Fruit fly (Drosophila melanogaster) whole organism, embryonic: Measurements from ENCODE around the gene CG3598.

Experiments used
- Atf3 ChIP-seq: fragments of 200-800 bp; sonication (Bioruptor generic); optimal IDR thresholded peaks from 3 replicates; lab custom pipeline; 2016; ENCODE audit warnings: missing biosample characterization, missing genetic modification characterization
- Atf6 ChIP-seq: fragments of 200-800 bp; sonication (Bioruptor generic); IDR thresholded peaks from 2 replicates; pipeline ENCODE4 v1.3.6; 2022; ENCODE audit warnings: missing biosample characterization, missing genetic modification characterization
- Awh ChIP-seq: fragments of 200-800 bp; sonication (Bioruptor generic); IDR thresholded peaks from 2 replicates; pipeline ENCODE4, ENCODE4 v1.3.6; 2022; ENCODE audit warnings: missing biosample characterization, missing genetic modification characterization
- Bdp1 ChIP-seq: fragments of 200-800 bp; sonication (Bioruptor generic); optimal IDR thresholded peaks from 3 replicates; lab custom pipeline; 2016; ENCODE audit warnings: missing biosample characterization, missing genetic modification characterization
- C15 ChIP-seq: fragments of 200-800 bp; sonication (Bioruptor generic); IDR thresholded peaks from 3 replicates; pipeline ENCODE4 v1.3.6; 2022; ENCODE audit warnings: missing biosample characterization, missing genetic modification characterization
- CG10366 ChIP-seq: fragments of 200-800 bp; sonication (Bioruptor generic); IDR thresholded peaks from 2 replicates; pipeline ENCODE4 v1.3.6; 2022; ENCODE audit warnings: missing biosample characterization, missing genetic modification characterization
- CG12391 ChIP-seq: fragments of 200-800 bp; sonication (Bioruptor generic); optimal IDR thresholded peaks from 3 replicates; lab custom pipeline; 2018; ENCODE audit warnings: missing biosample characterization, mild to moderate bottlenecking, missing genetic modification characterization, moderate library complexity
- CG12659 ChIP-seq: fragments of 200-800 bp; sonication (Bioruptor generic); optimal IDR thresholded peaks from 3 replicates; lab custom pipeline; 2017; ENCODE audit warnings: mild to moderate bottlenecking, missing biosample characterization, missing genetic modification reagents, missing genetic modification characterization
- CG13287 ChIP-seq: fragments of 200-800 bp; sonication (Bioruptor generic); IDR thresholded peaks from 2 replicates; pipeline ENCODE4 v1.3.6; 2022; ENCODE audit warnings: missing biosample characterization, missing genetic modification characterization; ENCODE audit not compliant: partially characterized antibody
- CG15479 ChIP-seq: fragments of 200-800 bp; sonication (Bioruptor generic); optimal IDR thresholded peaks from 3 replicates; lab custom pipeline; 2019; ENCODE audit warnings: missing biosample characterization, mild to moderate bottlenecking, missing genetic modification characterization, moderate library complexity
- CG16815 ChIP-seq: fragments of 200-800 bp; sonication (Bioruptor generic); optimal IDR thresholded peaks from 3 replicates; lab custom pipeline; 2017; ENCODE audit warnings: missing biosample characterization, mild to moderate bottlenecking, missing genetic modification characterization
- CG2120 ChIP-seq: fragments of 200-800 bp; sonication (Bioruptor generic); optimal IDR thresholded peaks from 3 replicates; lab custom pipeline; 2016; ENCODE audit warnings: missing biosample characterization, missing genetic modification characterization
- CG30020 ChIP-seq: fragments of 200-800 bp; optimal IDR thresholded peaks from 2 replicates; lab custom pipeline; 2019; ENCODE audit warnings: missing biosample characterization, mild to moderate bottlenecking, missing genetic modification characterization, moderate library complexity
- CG3163 ChIP-seq: fragments of 200-800 bp; sonication (Bioruptor generic); optimal IDR thresholded peaks from 3 replicates; lab custom pipeline; 2016; ENCODE audit warnings: missing biosample characterization, missing genetic modification characterization
- CG33213 ChIP-seq: fragments of 200-800 bp; sonication (Bioruptor generic); optimal IDR thresholded peaks from 3 replicates; lab custom pipeline; 2016; ENCODE audit warnings: missing biosample characterization, missing genetic modification characterization
- CG3838 ChIP-seq: fragments of 200-800 bp; sonication (Bioruptor generic); optimal IDR thresholded peaks from 3 replicates; lab custom pipeline; 2016; ENCODE audit warnings: missing biosample characterization, missing genetic modification characterization
- CG3995 ChIP-seq: fragments of 200-800 bp; sonication (Bioruptor generic); optimal IDR thresholded peaks from 3 replicates; lab custom pipeline; 2016; ENCODE audit warnings: missing biosample characterization, missing genetic modification characterization
- CG4854 ChIP-seq: fragments of 200-800 bp; sonication (Bioruptor generic); optimal IDR thresholded peaks from 2 replicates; lab custom pipeline; 2016; ENCODE audit warnings: missing biosample characterization, missing genetic modification characterization, inconsistent platforms
- CG6175 ChIP-seq: fragments of 200-800 bp; sonication (Bioruptor generic); IDR thresholded peaks from 3 replicates; pipeline ENCODE4 v1.3.6; 2022; ENCODE audit warnings: missing biosample characterization, missing genetic modification characterization
- CG8478 ChIP-seq: fragments of >200 bp; optimal IDR thresholded peaks from 2 replicates; lab custom pipeline; 2018
- Camta ChIP-seq: fragments of 200-800 bp; sonication (Bioruptor generic); optimal IDR thresholded peaks from 2 replicates; lab custom pipeline; 2016; ENCODE audit warnings: missing biosample characterization, missing genetic modification characterization
- Dad ChIP-seq: fragments of 200-800 bp; sonication (Bioruptor generic); optimal IDR thresholded peaks from 3 replicates; lab custom pipeline; 2016; ENCODE audit warnings: missing biosample characterization, missing genetic modification characterization
- Gug ChIP-seq: fragments of 200-800 bp; sonication (Bioruptor generic); IDR thresholded peaks from 4 replicates; pipeline ENCODE4 v1.3.6; 2022; ENCODE audit warnings: missing biosample characterization, missing genetic modification characterization
- Lim3 ChIP-seq: fragments of 200-800 bp; sonication (Bioruptor generic); IDR thresholded peaks from 2 replicates; pipeline ENCODE4 v1.3.6; 2022; ENCODE audit warnings: missing biosample characterization, missing genetic modification characterization
- Lpt ChIP-seq: fragments of >200 bp; optimal IDR thresholded peaks from 2 replicates; lab custom pipeline; 2018; ENCODE audit warnings: missing biosample characterization, missing genetic modification characterization
- MBD-R2 ChIP-seq: fragments of 200-800 bp; sonication (Bioruptor generic); IDR thresholded peaks from 2 replicates; pipeline ENCODE4 v1.3.6; 2022; ENCODE audit warnings: missing biosample characterization, missing genetic modification characterization
- Optix ChIP-seq: fragments of 200-800 bp; sonication (Bioruptor generic); IDR thresholded peaks from 3 replicates; pipeline ENCODE4 v1.3.6; 2022; ENCODE audit warnings: missing biosample characterization, missing genetic modification characterization
- Ptx1 ChIP-seq: fragments of 200-800 bp; sonication (Bioruptor generic); IDR thresholded peaks from 2 replicates; pipeline ENCODE4 v1.3.6; 2022; ENCODE audit warnings: missing biosample characterization, missing genetic modification characterization
- Scr ChIP-seq: fragments of 200-800 bp; sonication (Bioruptor generic); IDR thresholded peaks from 2 replicates; pipeline ENCODE4 v1.3.6; 2022; ENCODE audit warnings: missing biosample characterization, missing genetic modification characterization; ENCODE audit not compliant: partially characterized antibody
- Sox100B ChIP-seq: fragments of 200-800 bp; sonication (Bioruptor generic); optimal IDR thresholded peaks from 3 replicates; lab custom pipeline; 2018; ENCODE audit warnings: missing biosample characterization, mild to moderate bottlenecking, missing genetic modification characterization
- Usf ChIP-seq: fragments of 200-800 bp; sonication (Bioruptor generic); optimal IDR thresholded peaks from 2 replicates; lab custom pipeline; 2017; ENCODE audit warnings: missing genotype, missing biosample characterization, missing genetic modification characterization
- aop ChIP-seq: fragments of 200-800 bp; sonication (Bioruptor generic); IDR thresholded peaks from 2 replicates; pipeline ENCODE4 v1.3.6; 2022; ENCODE audit warnings: missing biosample characterization, missing genetic modification characterization
- ap ChIP-seq: fragments of 200-800 bp; sonication (Bioruptor generic); IDR thresholded peaks from 2 replicates; pipeline ENCODE4 v1.3.6; 2022; ENCODE audit warnings: missing biosample characterization, missing genetic modification characterization
- chn ChIP-seq: fragments of 200-800 bp; sonication (Bioruptor generic); optimal IDR thresholded peaks from 2 replicates; lab custom pipeline; 2016; ENCODE audit warnings: missing biosample characterization, missing genetic modification characterization
- dati ChIP-seq: fragments of 200-800 bp; sonication (Bioruptor generic); IDR thresholded peaks from 2 replicates; pipeline ENCODE4 v1.3.6; 2022; ENCODE audit warnings: missing biosample characterization, missing genetic modification characterization
- fd102C ChIP-seq: fragments of 200-800 bp; sonication (Bioruptor generic); optimal IDR thresholded peaks from 2 replicates; lab custom pipeline; 2018; ENCODE audit warnings: missing biosample characterization, mild to moderate bottlenecking, missing genetic modification characterization, moderate library complexity
- fd96Cb ChIP-seq: fragments of 200-800 bp; sonication (Bioruptor generic); optimal IDR thresholded peaks from 2 replicates; lab custom pipeline; 2018; ENCODE audit warnings: missing biosample characterization, mild to moderate bottlenecking, missing genetic modification characterization, moderate library complexity
- ftz-f1 ChIP-seq: fragments of 200-800 bp; sonication (Bioruptor generic); optimal IDR thresholded peaks from 2 replicates; lab custom pipeline; 2016; ENCODE audit warnings: missing biosample characterization, missing genetic modification characterization
- gcm ChIP-seq: fragments of 200-800 bp; sonication (Bioruptor generic); optimal IDR thresholded peaks from 2 replicates; lab custom pipeline; 2019; ENCODE audit warnings: missing biosample characterization, mild to moderate bottlenecking, missing genetic modification characterization, moderate library complexity
- gfzf ChIP-seq: fragments of 200-800 bp; sonication (Bioruptor generic); optimal IDR thresholded peaks from 2 replicates; lab custom pipeline; 2016; ENCODE audit warnings: missing biosample characterization, mild to moderate bottlenecking, missing genetic modification characterization, moderate library complexity
- gro ChIP-seq: fragments of 200-800 bp; sonication (Bioruptor generic); optimal IDR thresholded peaks from 2 replicates; lab custom pipeline; 2016; ENCODE audit warnings: missing biosample characterization, missing genetic modification characterization
- lmd ChIP-seq: fragments of 200-800 bp; sonication (Bioruptor generic); IDR thresholded peaks from 2 replicates; pipeline ENCODE4 v1.3.6; 2022; ENCODE audit warnings: missing biosample characterization, missing genetic modification characterization
- mam ChIP-seq: fragments of 200-800 bp; sonication (Bioruptor generic); optimal IDR thresholded peaks from 3 replicates; lab custom pipeline; 2016; ENCODE audit warnings: missing biosample characterization, missing genetic modification characterization
- pfk ChIP-seq: fragments of 200-800 bp; sonication (Bioruptor generic); optimal IDR thresholded peaks from 2 replicates; lab custom pipeline; 2018; ENCODE audit warnings: missing biosample characterization, mild to moderate bottlenecking, missing genetic modification characterization, moderate library complexity
- pita ChIP-seq: fragments of 200-800 bp; sonication (Bioruptor generic); optimal IDR thresholded peaks from 2 replicates; lab custom pipeline; 2017; ENCODE audit warnings: missing biosample characterization, mild to moderate bottlenecking, missing genetic modification characterization
- psq ChIP-seq: fragments of 200-800 bp; sonication (Bioruptor generic); optimal IDR thresholded peaks from 2 replicates; lab custom pipeline; 2017; ENCODE audit warnings: missing biosample characterization, missing genetic modification characterization
- sd ChIP-seq: fragments of 200-800 bp; sonication (Bioruptor generic); optimal IDR thresholded peaks from 3 replicates; lab custom pipeline; 2018; ENCODE audit warnings: missing biosample characterization, mild to moderate bottlenecking, missing genetic modification characterization, moderate library complexity
- sens ChIP-seq: fragments of 200-800 bp; sonication (Bioruptor generic); peaks from one replicate; lab custom pipeline; 2016; ENCODE audit warnings: missing biosample characterization, missing genetic modification characterization
- sisA ChIP-seq: fragments of 200-800 bp; sonication (Bioruptor generic); IDR thresholded peaks from 2 replicates; pipeline ENCODE4 v1.3.6; 2022; ENCODE audit warnings: missing biosample characterization, missing genetic modification characterization
- sna ChIP-seq: fragments of 200-800 bp; sonication (Bioruptor generic); IDR thresholded peaks from 2 replicates; pipeline ENCODE4 v1.3.6; 2022; ENCODE audit warnings: missing biosample characterization, missing genetic modification characterization; ENCODE audit not compliant: partially characterized antibody
- unc-4 ChIP-seq: fragments of 200-800 bp; sonication (Bioruptor generic); IDR thresholded peaks from 2 replicates; pipeline ENCODE4 v1.3.6; 2022; ENCODE audit warnings: missing biosample characterization, missing genetic modification characterization; ENCODE audit not compliant: partially characterized antibody
- vvl ChIP-seq: fragments of 200-800 bp; sonication (Bioruptor generic); IDR thresholded peaks from 2 replicates; pipeline ENCODE4 v1.3.6; 2022; ENCODE audit warnings: missing biosample characterization, missing genetic modification characterization
- zfh2 ChIP-seq: fragments of 200-800 bp; sonication (Bioruptor generic); optimal IDR thresholded peaks from 2 replicates; lab custom pipeline; 2016; ENCODE audit warnings: missing biosample characterization, missing genetic modification characterization

The CG3598 gene

dm6 chrX:2951637-2952036, 14.8 kb downstream of the CG3598 start (continued):
- no peak for TF ChIP-seq CG6175 (GFP tag; lab: Robert Waterston, UW)
- no peak for TF ChIP-seq Bdp1 (GFP tag; lab: Kevin White, UChicago)
- no peak for TF ChIP-seq dati (GFP tag; lab: Robert Waterston, UW)
- no peak for TF ChIP-seq CG3995 (GFP tag; lab: Kevin White, UChicago)
- TF ChIP-seq ap (GFP tag; lab: Robert Waterston, UW) = no peak
- no peak for TF ChIP-seq pfk
- TF ChIP-seq Dad (GFP tag; lab: Kevin White, UChicago) = no peak
- peak; percentile 49 for TF ChIP-seq sens (GFP tag; lab: Kevin White, UChicago)
- peak; percentile 18 for TF ChIP-seq Sox100B (GFP tag; lab: Kevin White, UChicago)
- TF ChIP-seq gro (GFP tag; lab: Kevin White, UChicago) = no peak
- TF ChIP-seq CG3163 = no peak
- no peak for TF ChIP-seq aop
- no peak for TF ChIP-seq chn
- no peak for TF ChIP-seq pita (GFP tag; lab: Kevin White, UChicago)
- 0 out of 2 replicates have a peak, but pooled peaks have one; percentile 18 for TF ChIP-seq vvl
- TF ChIP-seq psq (GFP tag; lab: Kevin White, UChicago) = no peak
- no peak for TF ChIP-seq Lpt
- peak; percentile 46 for TF ChIP-seq fd96Cb (tag; lab: Kevin White, UChicago)
- TF ChIP-seq CG16815 (GFP tag; lab: Kevin White, UChicago) = no peak
- TF ChIP-seq Optix (GFP tag; lab: Robert Waterston, UW) = no peak
- TF ChIP-seq sd (tag; lab: Kevin White, UChicago) = no peak
- no peak for TF ChIP-seq MBD-R2
- peak; percentile 37 for TF ChIP-seq CG12391 (tag; lab: Kevin White, UChicago)
- no peak for TF ChIP-seq sna (GFP tag; lab: Robert Waterston, UW)
- TF ChIP-seq CG10366 (GFP tag; lab: Robert Waterston, UW) = no peak
- no peak for TF ChIP-seq CG3838
- no peak for TF ChIP-seq Lim3 (GFP tag; lab: Robert Waterston, UW)
- TF ChIP-seq gfzf (GFP tag; lab: Kevin White, UChicago) = no peak
- TF ChIP-seq Awh (GFP tag; lab: Robert Waterston, UW) = no peak
- no peak for TF ChIP-seq zfh2 (GFP tag; lab: Kevin White, UChicago)
- no peak for TF ChIP-seq CG15479
- no peak for TF ChIP-seq CG13287 (GFP tag; lab: Robert Waterston, UW)
- TF ChIP-seq Usf (GFP tag; lab: Kevin White, UChicago) = no peak
- no peak for TF ChIP-seq CG8478
- TF ChIP-seq Camta (GFP tag; lab: Kevin White, UChicago) = no peak
- no peak for TF ChIP-seq Scr (GFP tag; lab: Robert Waterston, UW)
- TF ChIP-seq CG30020 (tag; lab: Kevin White, UChicago) = no peak
- TF ChIP-seq CG2120 (GFP tag; lab: Kevin White, UChicago) = peak; percentile 6
- no peak for TF ChIP-seq CG33213 (GFP tag; lab: Kevin White, UChicago)
- no peak for TF ChIP-seq CG4854 (GFP tag; lab: Kevin White, UChicago)
- TF ChIP-seq ftz-f1 = no peak
- no peak for TF ChIP-seq Atf6
- TF ChIP-seq sisA (GFP tag; lab: Robert Waterston, UW) = 0 out of 2 replicates have a peak, but pooled peaks have one; percentile 4
- no peak for TF ChIP-seq fd102C (GFP tag; lab: Kevin White, UChicago)
- no peak for TF ChIP-seq Gug (GFP tag; lab: Robert Waterston, UW)
- TF ChIP-seq unc-4 (GFP tag; lab: Robert Waterston, UW) = no peak
- TF ChIP-seq Atf3 (GFP tag; lab: Kevin White, UChicago) = no peak
- no peak for TF ChIP-seq gcm (GFP tag; lab: Kevin White, UChicago)
- no peak for TF ChIP-seq mam (GFP tag; lab: Kevin White, UChicago)
- no peak for TF ChIP-seq C15 (GFP tag; lab: Robert Waterston, UW)
- peak; percentile 41; the same call in 1 of the 2 replicates for TF ChIP-seq lmd (GFP tag; lab: Robert Waterston, UW)
- TF ChIP-seq Ptx1 = peak; percentile 41; the same call in 1 of the 2 replicates
- peak; percentile 17 for TF ChIP-seq CG12659 (GFP tag; lab: Kevin White, UChicago)
